Fruit fly (Drosophila melanogaster) whole organism, embryonic: Measurements from ENCODE around the gene CG13074.

Source experiments
- Asciz ChIP-seq: fragments of 200-800 bp; sonication (Bioruptor generic); optimal IDR thresholded peaks from 2 replicates; lab custom pipeline; 2017; ENCODE audit warnings: missing biosample characterization, mild to moderate bottlenecking, missing genetic modification characterization, missing genetic modification reagents
- Awh ChIP-seq: fragments of 200-800 bp; sonication (Bioruptor generic); IDR thresholded peaks from 2 replicates; pipeline ENCODE4, ENCODE4 v1.3.6; 2022; ENCODE audit warnings: missing biosample characterization, missing genetic modification characterization
- BEAF-32 ChIP-seq: fragments of 200-800 bp; sonication (Bioruptor generic); optimal IDR thresholded peaks from 3 replicates; lab custom pipeline; 2017; ENCODE audit warnings: missing biosample characterization, missing genetic modification characterization, mild to moderate bottlenecking, moderate library complexity, missing genetic modification reagents
- CG11696 ChIP-seq: fragments of 200-800 bp; sonication (Bioruptor generic); IDR thresholded peaks from 2 replicates; pipeline ENCODE4 v1.3.6; 2022; ENCODE audit warnings: missing biosample characterization, missing genetic modification characterization
- CG12659 ChIP-seq: fragments of 200-800 bp; sonication (Bioruptor generic); optimal IDR thresholded peaks from 3 replicates; lab custom pipeline; 2017; ENCODE audit warnings: mild to moderate bottlenecking, missing biosample characterization, missing genetic modification reagents, missing genetic modification characterization
- CG12942 ChIP-seq: fragments of 200-800 bp; sonication (Bioruptor generic); optimal IDR thresholded peaks from 3 replicates; lab custom pipeline; 2016; ENCODE audit warnings: missing biosample characterization, missing genetic modification characterization
- CG13123 ChIP-seq: fragments of 200-800 bp; sonication (Bioruptor generic); optimal IDR thresholded peaks from 2 replicates; lab custom pipeline; 2016; ENCODE audit warnings: missing biosample characterization, missing genetic modification characterization
- CG13424 ChIP-seq: fragments of 200-800 bp; sonication (Bioruptor generic); optimal IDR thresholded peaks from 2 replicates; lab custom pipeline; 2019; ENCODE audit warnings: missing biosample characterization, mild to moderate bottlenecking, missing genetic modification characterization, moderate library complexity
- CG13775 ChIP-seq: fragments of 200-800 bp; sonication (Bioruptor generic); optimal IDR thresholded peaks from 3 replicates; lab custom pipeline; 2017; ENCODE audit warnings: missing biosample characterization, mild to moderate bottlenecking, missing genetic modification characterization
- CG15696 ChIP-seq: fragments of 200-800 bp; sonication (Bioruptor generic); optimal IDR thresholded peaks from 2 replicates; lab custom pipeline; 2019; ENCODE audit warnings: missing biosample characterization, mild to moderate bottlenecking, missing genetic modification characterization, moderate library complexity
- CG17328 ChIP-seq: fragments of 200-800 bp; sonication (Bioruptor generic); IDR thresholded peaks from 2 replicates; pipeline ENCODE4 v1.3.6; 2022; ENCODE audit warnings: missing biosample characterization, missing genetic modification characterization
- CG17359 ChIP-seq: fragments of 200-800 bp; sonication (Bioruptor generic); optimal IDR thresholded peaks from 3 replicates; lab custom pipeline; 2018; ENCODE audit warnings: missing biosample characterization, mild to moderate bottlenecking, missing genetic modification characterization, moderate library complexity
- CG17612 ChIP-seq: fragments of 200-800 bp; sonication (Bioruptor generic); IDR thresholded peaks from 2 replicates; pipeline ENCODE4 v1.3.6; 2022; ENCODE audit warnings: missing biosample characterization, missing genetic modification characterization
- CG17829 ChIP-seq: fragments of 200-800 bp; optimal IDR thresholded peaks from 2 replicates; lab custom pipeline; 2019; ENCODE audit warnings: missing biosample characterization, mild to moderate bottlenecking, missing genetic modification characterization, moderate library complexity
- CG1792 ChIP-seq: fragments of 200-800 bp; sonication (Bioruptor generic); optimal IDR thresholded peaks from 2 replicates; lab custom pipeline; 2016; ENCODE audit warnings: missing biosample characterization, missing genetic modification characterization
- CG30403 ChIP-seq: fragments of 200-800 bp; sonication (Bioruptor generic); optimal IDR thresholded peaks from 3 replicates; lab custom pipeline; 2016; ENCODE audit warnings: missing biosample characterization, missing genetic modification characterization
- CG32767 ChIP-seq: fragments of 200-800 bp; sonication (Bioruptor generic); IDR thresholded peaks from 2 replicates; pipeline ENCODE4 v1.3.6; 2022; ENCODE audit warnings: missing biosample characterization, missing genetic modification characterization
- CG43689 ChIP-seq: fragments of 200-800 bp; sonication (Bioruptor generic); IDR thresholded peaks from 2 replicates; pipeline ENCODE4 v1.3.6; 2022; ENCODE audit warnings: missing biosample characterization, missing genetic modification characterization
- CG5180 ChIP-seq: fragments of 200-800 bp; sonication (Bioruptor generic); optimal IDR thresholded peaks from 3 replicates; lab custom pipeline; 2017; ENCODE audit warnings: missing biosample characterization, missing genetic modification characterization, mild to moderate bottlenecking, moderate library complexity, missing genetic modification reagents
- CG6765 ChIP-seq: fragments of 200-800 bp; sonication (Bioruptor generic); optimal IDR thresholded peaks from 3 replicates; lab custom pipeline; 2017; ENCODE audit warnings: missing biosample characterization, mild to moderate bottlenecking, missing genetic modification characterization
- CG8089 ChIP-seq: fragments of 200-800 bp; sonication (Bioruptor generic); optimal IDR thresholded peaks from 3 replicates; lab custom pipeline; 2016; ENCODE audit warnings: missing biosample characterization, missing genetic modification characterization
- CG9215 ChIP-seq: fragments of 200-800 bp; sonication (Bioruptor generic); IDR thresholded peaks from 2 replicates; pipeline ENCODE4 v1.3.6; 2022; ENCODE audit warnings: missing biosample characterization, missing genetic modification characterization
- Deaf1 ChIP-seq: fragments of 200-800 bp; optimal IDR thresholded peaks from 3 replicates; lab custom pipeline; 2019; ENCODE audit warnings: missing biosample characterization, mild to moderate bottlenecking, missing genetic modification characterization, moderate library complexity
- HmgD ChIP-seq: fragments of 200-800 bp; sonication (Bioruptor generic); optimal IDR thresholded peaks from 3 replicates; lab custom pipeline; 2016; ENCODE audit warnings: missing biosample characterization, missing genetic modification characterization
- Mad ChIP-seq: fragments of 200-800 bp; sonication (Bioruptor generic); optimal IDR thresholded peaks from 2 replicates; lab custom pipeline; 2016; ENCODE audit warnings: missing biosample characterization, missing genetic modification characterization
- Mes4 ChIP-seq: fragments of 200-800 bp; sonication (Bioruptor generic); optimal IDR thresholded peaks from 2 replicates; lab custom pipeline; 2016; ENCODE audit warnings: missing biosample characterization, missing genetic modification characterization
- Oaz ChIP-seq: fragments of 200-800 bp; sonication (Bioruptor generic); IDR thresholded peaks from 2 replicates; pipeline ENCODE4 v1.3.6; 2022; ENCODE audit warnings: missing biosample characterization, missing genetic modification characterization
- Pdp1 ChIP-seq, 2 experiments: fragments of 200-800 bp; sonication (Bioruptor generic); optimal IDR thresholded peaks; 3 replicates each; lab custom pipeline; 2016; ENCODE audit warnings: missing biosample characterization in 2 of 2, missing genetic modification characterization in 2 of 2, mild to moderate bottlenecking in 1 of 2, moderate library complexity in 1 of 2
- Spps ChIP-seq: fragments of 200-800 bp; sonication (Bioruptor generic); optimal IDR thresholded peaks from 2 replicates; lab custom pipeline; 2018; ENCODE audit warnings: missing biosample characterization, mild to moderate bottlenecking, missing genetic modification characterization
- abd-A ChIP-seq: fragments of 200-800 bp; sonication (Bioruptor generic); optimal IDR thresholded peaks from 3 replicates; lab custom pipeline; 2019; ENCODE audit warnings: missing biosample characterization, mild to moderate bottlenecking, missing genetic modification characterization, moderate library complexity
- ara ChIP-seq: fragments of 200-800 bp; sonication (Bioruptor generic); IDR thresholded peaks from 2 replicates; pipeline ENCODE4 v1.3.6; 2022; ENCODE audit warnings: missing biosample characterization, missing genetic modification characterization
- br ChIP-seq: fragments of >200 bp; optimal IDR thresholded peaks from 2 replicates; lab custom pipeline; 2017
- cg ChIP-seq: fragments of 200-800 bp; sonication (Bioruptor generic); optimal IDR thresholded peaks from 3 replicates; lab custom pipeline; 2019; ENCODE audit warnings: missing biosample characterization, mild to moderate bottlenecking, missing genetic modification characterization, moderate library complexity
- chif ChIP-seq, 2 experiments: fragments of 200-800 bp; sonication (Bioruptor generic); optimal IDR thresholded peaks; 3 replicates each; lab custom pipeline; 2016; ENCODE audit warnings: missing biosample characterization in 2 of 2, missing genetic modification characterization in 2 of 2
- eyg ChIP-seq: fragments of 200-800 bp; sonication (Bioruptor generic); optimal IDR thresholded peaks from 3 replicates; lab custom pipeline; 2016; ENCODE audit warnings: missing biosample characterization, missing genetic modification characterization
- hkb ChIP-seq, 2 experiments: fragments of 200-800 bp in 1 of 2; fragments of >200 bp in 1 of 2; sonication (Bioruptor generic) in 1 of 2; IDR thresholded peaks in 1 of 2; optimal IDR thresholded peaks in 1 of 2; 2 replicates each; pipeline versions ENCODE4 v1.3.6 to Lab custom; 2017 to 2022; ENCODE audit warnings: missing biosample characterization in 1 of 2, missing genetic modification characterization in 1 of 2
- jigr1 ChIP-seq: fragments of 200-800 bp; sonication (Bioruptor generic); IDR thresholded peaks from 3 replicates; pipeline ENCODE4 v1.3.6; 2022; ENCODE audit warnings: missing biosample characterization, missing genetic modification characterization
- pan ChIP-seq, 4 experiments: fragments of >200 bp in 3 of 4; fragments of 200-800 bp in 1 of 4; sonication (Bioruptor generic) in 1 of 4; optimal IDR thresholded peaks in 3 of 4; IDR thresholded peaks in 1 of 4; 2 replicates each; pipeline versions ENCODE4 v1.3.6 to Lab custom; 2017 to 2022; ENCODE audit warnings: missing biosample characterization in 2 of 4, missing genetic modification characterization in 2 of 4, mixed read lengths in 1 of 4
- pnt ChIP-seq: fragments of 200-800 bp; sonication (Bioruptor generic); optimal IDR thresholded peaks from 3 replicates; lab custom pipeline; 2016; ENCODE audit warnings: missing biosample characterization, missing genetic modification characterization
- scrt ChIP-seq: fragments of 200-800 bp; sonication (Bioruptor generic); optimal IDR thresholded peaks from 2 replicates; lab custom pipeline; 2018; ENCODE audit warnings: missing biosample characterization, mild to moderate bottlenecking, missing genetic modification characterization, moderate library complexity
- sd ChIP-seq: fragments of 200-800 bp; sonication (Bioruptor generic); optimal IDR thresholded peaks from 3 replicates; lab custom pipeline; 2018; ENCODE audit warnings: missing biosample characterization, mild to moderate bottlenecking, missing genetic modification characterization, moderate library complexity
- slou ChIP-seq: fragments of 200-800 bp; sonication (Bioruptor generic); optimal IDR thresholded peaks from 3 replicates; lab custom pipeline; 2016; ENCODE audit warnings: missing biosample characterization, missing genetic modification characterization
- stc ChIP-seq: fragments of 200-800 bp; sonication (Bioruptor generic); IDR thresholded peaks from 2 replicates; pipeline ENCODE4 v1.3.6; 2022; ENCODE audit warnings: missing biosample characterization, missing genetic modification characterization
- wek ChIP-seq: fragments of 200-800 bp; sonication (Bioruptor generic); optimal IDR thresholded peaks from 3 replicates; lab custom pipeline; 2018; ENCODE audit warnings: missing biosample characterization, mild to moderate bottlenecking, missing genetic modification characterization, moderate library complexity

The CG13074 gene

DNA sequence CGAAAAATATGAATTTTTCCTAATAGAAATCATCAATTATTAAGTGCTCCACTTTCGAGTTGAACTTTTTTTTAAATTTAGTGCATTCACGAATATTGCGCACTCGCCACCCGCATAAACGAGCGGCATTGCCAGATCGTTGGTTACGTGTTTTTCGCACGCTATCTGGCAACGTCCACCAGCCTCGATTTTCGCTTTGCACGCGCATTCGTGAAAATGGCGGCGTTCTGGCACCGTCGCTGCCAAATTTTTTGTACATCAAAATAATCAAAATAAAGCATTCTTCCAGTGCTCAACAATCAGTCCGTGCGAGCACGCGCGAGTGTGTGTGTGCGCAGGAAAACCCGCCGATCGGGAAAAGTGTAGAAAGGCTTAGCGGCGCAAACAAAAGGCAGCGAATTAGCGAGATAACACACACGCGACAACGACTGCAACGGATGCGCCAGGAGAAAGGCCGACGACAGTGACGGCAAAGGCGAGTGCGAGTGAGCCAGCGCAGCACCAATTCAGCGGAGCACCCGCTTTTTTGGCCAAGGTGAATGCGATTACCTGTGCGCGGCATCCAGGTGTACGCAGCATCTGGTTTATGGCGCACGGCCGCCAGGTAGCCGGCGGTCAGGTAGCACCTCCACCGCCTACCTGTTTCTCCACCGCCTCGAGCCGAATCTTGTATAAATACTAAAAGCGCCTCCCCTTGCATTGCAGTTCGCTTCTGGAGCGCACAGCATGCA, 16.5 kb upstream of the CG13074 start (continued):
- TF ChIP-seq Oaz (GFP tag; lab: Robert Waterston, UW) (no peak; the same call in 1 of the 2 replicates), CG5180 (no peak), CG8089 (GFP tag; lab: Kevin White, UChicago) (peak; percentile 50), CG12942 (GFP tag; lab: Kevin White, UChicago) (peak; percentile 76), pnt (GFP tag; lab: Kevin White, UChicago) (peak; percentile 75), hkb (optimal IDR thresholded peaks at IDR 0.05; lab: Kevin White, UChicago) (no peak), hkb (GFP tag; IDR thresholded peaks at IDR 0.05; lab: Robert Waterston, UW) (peak; percentile 90), eyg (GFP tag; lab: Kevin White, UChicago) (peak; percentile 77), stc (GFP tag; lab: Robert Waterston, UW) (peak; percentile 75), Spps (tag; lab: Kevin White, UChicago) (no peak), CG11696 (GFP tag; lab: Robert Waterston, UW) (peak; percentile 56), CG13123 (GFP tag; lab: Kevin White, UChicago) (peak; percentile 61), CG15696 (peak; percentile 64), CG17829 (tag; lab: Kevin White, UChicago) (peak; percentile 86), scrt (peak; percentile 78), sd (no peak), br (lab: Kevin White, UChicago) (no peak), Mad (peak; percentile 81), Asciz (no peak), CG17359 (tag; lab: Kevin White, UChicago) (peak; percentile 73), CG1792 (GFP tag; lab: Kevin White, UChicago) (peak; percentile 86), BEAF-32 (GFP tag; lab: Kevin White, UChicago) (peak; percentile 87), HmgD (peak; percentile 74), CG13775 (GFP tag; lab: Kevin White, UChicago) (peak; percentile 84), cg (GFP tag; lab: Kevin White, UChicago) (peak; percentile 81), abd-A (tag; lab: Kevin White, UChicago) (no peak), jigr1 (GFP tag; lab: Robert Waterston, UW) (0 out of 3 replicates have a peak, but pooled peaks have one; percentile 36), Awh (GFP tag; lab: Robert Waterston, UW) (peak; percentile 72), CG13424 (tag; lab: Kevin White, UChicago) (peak; percentile 84), CG17612 (GFP tag; lab: Robert Waterston, UW) (no peak), CG6765 (GFP tag; lab: Kevin White, UChicago) (peak; percentile 71), slou (peak; percentile 32), CG32767 (peak; percentile 59; the same call in 1 of the 2 replicates), chif (GFP tag; optimal IDR thresholded peaks at IDR 0.05; lab: Kevin White, UChicago) (peak; percentile 75 to 77), CG43689 (GFP tag; lab: Robert Waterston, UW) (no peak), CG17328 (GFP tag; lab: Robert Waterston, UW) (peak; percentile 82), Deaf1 (no peak), CG12659 (GFP tag; lab: Kevin White, UChicago) (peak; percentile 98), CG9215 (GFP tag; lab: Robert Waterston, UW) (no peak; the same call in 1 of the 2 replicates), Mes4 (GFP tag; lab: Kevin White, UChicago) (peak; percentile 80), CG30403 (peak; percentile 90), Pdp1 (GFP tag; optimal IDR thresholded peaks at IDR 0.05; lab: Kevin White, UChicago) (peak; percentile 84 to 98), pan (optimal IDR thresholded peaks at IDR 0.05; lab: Kevin White, UChicago) (no peak), pan (GFP tag; optimal IDR thresholded peaks at IDR 0.05 in 1 of 2, IDR thresholded peaks at IDR 0.05 in 1 of 2) (peak in 1 of 2 experiments; percentile 81), wek (no peak), ara (GFP tag; lab: Robert Waterston, UW) (peak; percentile 41; the same call in 1 of the 2 replicates)
